Fruit fly (Drosophila melanogaster): ENCODE data around the gene CG11836.
A peak's percentile ranks its signal among the peaks of the same experiment; 100 is the strongest.

CG11836 gene

DNA sequence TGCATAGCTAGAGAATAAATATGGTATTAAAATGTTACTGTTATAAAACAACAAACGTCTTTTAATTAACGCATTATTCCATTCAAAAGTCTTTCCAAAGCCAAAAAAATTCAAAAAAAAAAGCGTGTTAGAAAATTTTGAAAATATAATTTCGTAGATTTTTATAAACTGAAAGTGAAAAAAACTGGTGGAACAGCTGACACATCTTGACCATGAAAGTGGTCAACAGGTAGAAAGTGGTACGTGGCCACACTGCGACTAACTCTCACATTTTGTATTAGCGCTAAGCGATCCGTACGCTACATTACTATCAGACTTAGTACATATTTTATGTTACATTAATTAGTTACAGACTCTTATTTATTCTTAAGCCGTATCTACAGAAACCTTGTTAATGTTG lies at the start of gene CG11836:
TSS of gene CG11836 (plus strand) at position 256 of the 400 bp plus-strand sequence.
- TF ChIP-seq Hr39 (GFP tag; optimal IDR thresholded peaks at IDR 0.05) (no peak), Blimp-1 (GFP tag; optimal IDR thresholded peaks at IDR 0.05) (peak; percentile 46)

DNA sequence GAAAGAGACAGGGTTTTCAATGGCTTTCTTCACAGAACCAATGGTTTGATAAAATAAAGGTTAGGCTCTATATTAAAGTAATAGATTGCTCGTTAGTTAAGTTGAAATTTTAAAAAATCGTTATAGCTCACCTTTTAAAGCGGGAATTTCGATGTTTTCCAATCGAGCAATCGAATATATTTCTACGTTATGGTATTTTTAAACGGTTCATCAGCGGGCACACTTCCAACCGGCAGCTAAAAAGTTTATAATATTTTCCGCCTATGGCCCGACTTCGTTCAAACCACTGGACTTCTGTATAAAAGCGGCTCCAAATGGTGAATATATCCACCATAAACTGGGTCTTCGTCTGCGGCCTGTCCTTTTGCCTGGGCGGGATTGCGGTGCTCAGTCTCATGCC lies 47.9 kb upstream of the CG11836 start, which contains the start of gene beta4GalT7:
TSS of gene beta4GalT7 (plus strand) at position 201 of the 400 bp plus-strand sequence.
- TF ChIP-seq CG6276 (GFP tag; optimal IDR thresholded peaks at IDR 0.05): no peak
- no peak for TF ChIP-seq CG4318 (GFP tag; optimal IDR thresholded peaks at IDR 0.05)
- no peak for TF ChIP-seq Hr38 (GFP tag; optimal IDR thresholded peaks at IDR 0.05)
- no peak for TF ChIP-seq Sox14 (GFP tag; optimal IDR thresholded peaks at IDR 0.05)
- no peak for TF ChIP-seq fkh (GFP tag; optimal IDR thresholded peaks at IDR 0.05)
- no peak for TF ChIP-seq fd59A (GFP tag; optimal IDR thresholded peaks at IDR 0.05)
- no peak for TF ChIP-seq OdsH (GFP tag; optimal IDR thresholded peaks at IDR 0.05)
- no peak for TF ChIP-seq topi (GFP tag; optimal IDR thresholded peaks at IDR 0.05)
- TF ChIP-seq dac (GFP tag; optimal IDR thresholded peaks at IDR 0.05): no peak
- TF ChIP-seq ss (GFP tag; optimal IDR thresholded peaks at IDR 0.05): no peak
- TF ChIP-seq CG7368 (GFP tag; optimal IDR thresholded peaks at IDR 0.05): no peak
- no peak for TF ChIP-seq CG11294 (GFP tag; IDR thresholded peaks at IDR 0.05)
- no peak for TF ChIP-seq spab (GFP tag; optimal IDR thresholded peaks at IDR 0.05)
- TF ChIP-seq lz (GFP tag; optimal IDR thresholded peaks at IDR 0.05): no peak

DNA sequence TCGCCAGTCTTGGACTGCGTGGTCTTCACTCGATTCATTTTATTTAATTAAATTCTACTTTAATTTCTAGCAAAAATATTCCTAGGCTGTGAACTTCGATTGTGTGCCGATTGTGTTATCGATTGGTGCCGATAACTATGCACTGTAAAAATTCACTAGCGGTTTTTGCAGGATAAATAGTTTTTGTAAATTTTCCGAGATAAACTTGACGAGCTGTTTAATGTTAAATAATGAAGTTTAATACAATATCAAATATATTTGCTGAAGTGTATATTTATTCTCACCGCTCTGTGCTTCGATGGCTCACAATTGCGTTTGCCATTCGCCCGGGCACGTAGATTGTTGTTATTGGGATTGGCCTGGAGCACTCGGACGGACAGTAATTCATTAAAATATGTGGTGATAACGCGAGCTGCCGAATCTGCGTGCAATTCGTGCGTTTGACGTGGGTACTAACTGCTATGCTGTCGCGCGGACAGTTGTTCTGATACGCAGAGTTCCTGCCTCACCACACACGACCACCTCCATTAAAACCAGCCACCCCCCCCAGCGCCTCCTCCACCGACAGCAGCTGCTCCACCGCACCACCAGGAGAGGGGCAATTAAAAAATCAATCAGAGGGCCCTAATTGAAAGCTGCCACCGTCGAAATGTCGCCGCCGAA lies 45.9 kb upstream of the CG11836 start, which contains the start of the genes EMC6 and Hr96:
TSS of gene EMC6 (minus strand) at position 123 of the 663 bp plus-strand sequence.
TSS of gene Hr96 (plus strand) at position 341 of the 663 bp plus-strand sequence.
- TF ChIP-seq fd59A (GFP tag; optimal IDR thresholded peaks at IDR 0.05) (peak; percentile 77), esn (GFP tag; optimal IDR thresholded peaks at IDR 0.05) (peak; percentile 95), CG8119 (GFP tag; IDR thresholded peaks at IDR 0.05) (peak; percentile 84), Blimp-1 (GFP tag; optimal IDR thresholded peaks at IDR 0.05) (peak; percentile 62), CG16779 (tag; optimal IDR thresholded peaks at IDR 0.05) (peak; percentile 79), acj6 (GFP tag; optimal IDR thresholded peaks at IDR 0.05) (peak; percentile 94), fkh (GFP tag; optimal IDR thresholded peaks at IDR 0.05) (no peak), Ets21C (GFP tag; optimal IDR thresholded peaks at IDR 0.05) (peak; percentile 90), Sox102F (GFP tag; optimal IDR thresholded peaks at IDR 0.05) (peak; percentile 93), CG3032 (tag; optimal IDR thresholded peaks at IDR 0.05) (peak; percentile 90), CG10669 (GFP tag; optimal IDR thresholded peaks at IDR 0.05) (peak; percentile 87), Eip78C (GFP tag) (peak; percentile 97), CG7368 (GFP tag; optimal IDR thresholded peaks at IDR 0.05) (peak; percentile 85), Ets96B (tag; optimal IDR thresholded peaks at IDR 0.05) (peak; percentile 84), CG15336 (GFP tag; IDR thresholded peaks at IDR 0.05) (peak; percentile 84), lz (GFP tag; optimal IDR thresholded peaks at IDR 0.05) (peak; percentile 94), Hr39 (GFP tag; optimal IDR thresholded peaks at IDR 0.05) (peak; percentile 92), Sox14 (GFP tag; optimal IDR thresholded peaks at IDR 0.05) (peak; percentile 93), CG6808 (GFP tag; optimal IDR thresholded peaks at IDR 0.05) (no peak), CG6276 (GFP tag; optimal IDR thresholded peaks at IDR 0.05) (no peak), dac (GFP tag; optimal IDR thresholded peaks at IDR 0.05) (peak; percentile 77), Sox15 (GFP tag; optimal IDR thresholded peaks at IDR 0.05) (peak; percentile 87), Smox (GFP tag; optimal IDR thresholded peaks at IDR 0.05) (peak; percentile 91), OdsH (GFP tag; optimal IDR thresholded peaks at IDR 0.05) (peak; percentile 94), Hr4 (GFP tag; optimal IDR thresholded peaks at IDR 0.05) (peak; percentile 94), spab (GFP tag; optimal IDR thresholded peaks at IDR 0.05) (peak; percentile 75), CG8319 (GFP tag; optimal IDR thresholded peaks at IDR 0.05) (peak; percentile 87), CG11762 (GFP tag; optimal IDR thresholded peaks at IDR 0.05; ENCODE audit: insufficient read depth) (peak; percentile 87), Hr38 (GFP tag; optimal IDR thresholded peaks at IDR 0.05) (peak; percentile 54), CG6854 (GFP tag; optimal IDR thresholded peaks at IDR 0.05) (peak; percentile 73), CG3919 (GFP tag; optimal IDR thresholded peaks at IDR 0.05) (peak; percentile 94), cyc (GFP tag; optimal IDR thresholded peaks at IDR 0.05) (peak; percentile 94), CG4318 (GFP tag; optimal IDR thresholded peaks at IDR 0.05) (no peak), vri (GFP tag; optimal IDR thresholded peaks at IDR 0.05) (no peak), CG10631 (GFP tag; optimal IDR thresholded peaks at IDR 0.05) (peak; percentile 93), Lpt (GFP tag; optimal IDR thresholded peaks at IDR 0.05) (peak; percentile 81), CG32006 (GFP tag; optimal IDR thresholded peaks at IDR 0.05) (no peak), svp (GFP tag) (peak; percentile 98), net (GFP tag; optimal IDR thresholded peaks at IDR 0.05) (peak; percentile 90), CG31627 (GFP tag; optimal IDR thresholded peaks at IDR 0.05) (peak; percentile 93), dsx (GFP tag; optimal IDR thresholded peaks at IDR 0.05; ENCODE audit: poor library complexity, severe bottlenecking) (peak; percentile 81)
